Fruit fly (Drosophila melanogaster): Measurements from ENCODE around the gene alpha-Est7.

DNA sequence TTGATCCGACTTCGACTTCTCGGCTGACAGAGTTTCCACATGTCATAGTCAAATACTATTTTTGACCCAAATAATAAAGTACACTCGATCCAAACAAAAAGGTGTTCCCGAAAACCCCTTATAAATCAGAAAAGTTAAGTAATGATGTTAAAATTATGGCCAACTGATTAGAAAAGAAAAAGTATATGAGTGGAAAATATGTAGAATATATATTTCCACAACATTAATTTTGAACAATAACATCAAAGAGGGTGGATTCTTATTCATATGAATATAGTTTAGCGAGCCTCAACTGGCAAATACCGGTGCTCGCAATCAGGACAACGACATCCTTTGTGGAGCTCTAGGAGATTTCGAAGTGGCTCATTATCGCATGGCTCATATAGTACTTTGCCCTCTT, 5.1 kb upstream of the alpha-Est7 start, which contains the start of gene alpha-Est6:
- no peak for TF ChIP-seq h (optimal IDR thresholded peaks at IDR 0.05)
- TF ChIP-seq psq (optimal IDR thresholded peaks at IDR 0.05): no peak
- no peak for TF ChIP-seq ttk (optimal IDR thresholded peaks at IDR 0.05)
- no peak for TF ChIP-seq Myc (optimal IDR thresholded peaks at IDR 0.05)
- no peak for TF ChIP-seq insv (optimal IDR thresholded peaks at IDR 0.05)
- TF ChIP-seq Sin3A (optimal IDR thresholded peaks at IDR 0.05): no peak
